Worm (Caenorhabditis elegans) whole organism, young adult: ENCODE data around the gene ska-3.
A peak's percentile ranks its signal among the peaks of the same experiment; 100 is the strongest.

ENCODE experiments used
- F55B11.4 ChIP-seq: sonication (generic microtip); optimal IDR thresholded peaks from 2 replicates; lab custom pipeline; 2016; ENCODE audit warnings: missing compliant biosample characterization, missing genetic modification characterization, borderline replicate concordance; ENCODE audit not compliant: insufficient read depth
- K12H6.12 ChIP-seq: fragments of 200-800 bp; sonication (Bioruptor generic); optimal IDR thresholded peaks from 2 replicates; lab custom pipeline; 2018; ENCODE audit warnings: mild to moderate bottlenecking, missing genetic modification characterization, missing compliant biosample characterization
- T26A5.8 ChIP-seq: sonication (generic microtip); optimal IDR thresholded peaks from 2 replicates; lab custom pipeline; 2016; ENCODE audit warnings: missing genetic modification characterization, missing compliant biosample characterization
- Y53G8AR.9 ChIP-seq: fragments of 200-800 bp; sonication (Bioruptor generic); conservative IDR thresholded peaks from 2 replicates; pipeline ENCODE4 v1.3.6; 2022; ENCODE audit warnings: missing genetic modification reagents, missing genetic modification characterization, missing compliant biosample characterization
- Y79H2A.3 ChIP-seq: fragments of 200-800 bp; sonication (Bioruptor generic); conservative IDR thresholded peaks from 2 replicates; pipeline ENCODE4 v1.3.6; 2022; ENCODE audit warnings: missing genetic modification reagents, missing genetic modification characterization, missing compliant biosample characterization
- athp-1 ChIP-seq: sonication (generic microtip); optimal IDR thresholded peaks from 2 replicates; lab custom pipeline; 2017; ENCODE audit warnings: mild to moderate bottlenecking, missing genetic modification characterization, missing compliant biosample characterization
- attf-3 ChIP-seq: fragments of 200-800 bp; sonication (Bioruptor generic); conservative IDR thresholded peaks from 2 replicates; pipeline ENCODE4 v1.3.6; 2022; ENCODE audit warnings: missing genetic modification reagents, missing genetic modification characterization, missing compliant biosample characterization
- bed-1 ChIP-seq: fragments of 200-800 bp; sonication (Bioruptor generic); IDR thresholded peaks from 2 replicates; pipeline ENCODE4 v1.3.6; 2022; ENCODE audit warnings: missing genetic modification reagents, missing genetic modification characterization, missing compliant biosample characterization
- cebp-1 ChIP-seq, 2 experiments: fragments of 200-800 bp in 1 of 2; sonication (Bioruptor generic) in 1 of 2; sonication (generic microtip) in 1 of 2; IDR thresholded peaks in 1 of 2; optimal IDR thresholded peaks in 1 of 2; 2 replicates each; pipeline versions ENCODE4 v1.3.6 to Lab custom; 2017 to 2022; ENCODE audit warnings: missing compliant biosample characterization in 2 of 2, missing genetic modification characterization in 2 of 2, mild to moderate bottlenecking in 1 of 2, missing genetic modification reagents in 1 of 2, moderate library complexity in 1 of 2
- ceh-27 ChIP-seq: fragments of 200-800 bp; sonication (Bioruptor generic); optimal IDR thresholded peaks from 2 replicates; lab custom pipeline; 2018; ENCODE audit warnings: mild to moderate bottlenecking, missing genetic modification characterization, moderate library complexity, missing compliant biosample characterization
- ceh-79 ChIP-seq: sonication (generic microtip); optimal IDR thresholded peaks from 2 replicates; lab custom pipeline; 2017; ENCODE audit warnings: mild to moderate bottlenecking, missing genetic modification characterization, missing compliant biosample characterization
- die-1 ChIP-seq: sonication (generic microtip); optimal IDR thresholded peaks from 2 replicates; lab custom pipeline; 2016; ENCODE audit warnings: missing genotype, mild to moderate bottlenecking, missing genetic modification characterization, missing compliant biosample characterization
- dox-1 ChIP-seq: fragments of 200-800 bp; sonication (Bioruptor generic); IDR thresholded peaks from 2 replicates; pipeline ENCODE4 v1.3.6; 2022; ENCODE audit warnings: missing genetic modification reagents, missing genetic modification characterization, missing compliant biosample characterization
- hmg-20 ChIP-seq: fragments of 200-800 bp; sonication (Bioruptor generic); IDR thresholded peaks from 2 replicates; pipeline ENCODE4 v1.3.6; 2022; ENCODE audit warnings: missing genetic modification reagents, missing genetic modification characterization, missing compliant biosample characterization
- hrde-1 ChIP-seq: sonication (generic microtip); optimal IDR thresholded peaks from 2 replicates; lab custom pipeline; 2016; ENCODE audit warnings: missing genetic modification characterization, mild to moderate bottlenecking, missing compliant biosample characterization, moderate library complexity, missing genotype, missing genetic modification reagents, borderline replicate concordance
- let-526 ChIP-seq: fragments of 200-800 bp; sonication (Bioruptor generic); IDR thresholded peaks from 2 replicates; pipeline ENCODE4 v1.3.6; 2022; ENCODE audit warnings: missing genetic modification reagents, missing genetic modification characterization, missing compliant biosample characterization
- lin-35 ChIP-seq, 3 experiments: fragments of 150-350 bp in 2 of 3; sonication (generic microtip) in 1 of 3; optimal IDR thresholded peaks; 2 replicates each; lab custom pipeline; 2014 to 2018; ENCODE audit warnings: missing biosample characterization in 3 of 3, missing genetic modification characterization in 3 of 3, missing genetic modification reagents in 3 of 3
- lin-40 ChIP-seq: sonication (generic microtip); optimal IDR thresholded peaks from 2 replicates; lab custom pipeline; 2016; ENCODE audit warnings: missing genetic modification characterization, mild to moderate bottlenecking, missing compliant biosample characterization, missing genotype, missing genetic modification reagents
- lin-54 ChIP-seq: fragments of 200-800 bp; sonication (Bioruptor generic); optimal IDR thresholded peaks from 2 replicates; lab custom pipeline; 2018; ENCODE audit warnings: mild to moderate bottlenecking, missing genetic modification characterization, missing compliant biosample characterization
- madf-6 ChIP-seq: fragments of 200-800 bp; sonication (Bioruptor generic); IDR thresholded peaks from 2 replicates; pipeline ENCODE4 v1.3.6; 2022; ENCODE audit warnings: missing genetic modification reagents, missing genetic modification characterization, missing compliant biosample characterization
- madf-8 ChIP-seq: fragments of 200-800 bp; sonication (Bioruptor generic); conservative IDR thresholded peaks from 2 replicates; pipeline ENCODE4 v1.3.6; 2022; ENCODE audit warnings: missing genetic modification reagents, missing genetic modification characterization, missing compliant biosample characterization
- mel-28 ChIP-seq: sonication (generic microtip); optimal IDR thresholded peaks from 2 replicates; lab custom pipeline; 2016; ENCODE audit warnings: borderline replicate concordance, mild to moderate bottlenecking, missing genetic modification characterization, missing compliant biosample characterization
- mes-4 ChIP-seq: sonication (generic microtip); optimal IDR thresholded peaks from 2 replicates; lab custom pipeline; 2016; ENCODE audit warnings: missing genotype, missing genetic modification characterization, missing compliant biosample characterization
- mxl-1 ChIP-seq: sonication (generic microtip); optimal IDR thresholded peaks from 2 replicates; lab custom pipeline; 2016; ENCODE audit warnings: missing genetic modification characterization, missing compliant biosample characterization
- nfya-1 ChIP-seq: sonication (generic microtip); optimal IDR thresholded peaks from 2 replicates; lab custom pipeline; 2017; ENCODE audit warnings: antibody characterized with exemption, missing compliant biosample characterization, missing genetic modification characterization, borderline replicate concordance; ENCODE audit not compliant: insufficient read depth
- nhr-27 ChIP-seq: fragments of 200-800 bp; sonication (Bioruptor generic); optimal IDR thresholded peaks from 2 replicates; lab custom pipeline; 2018; ENCODE audit warnings: mild to moderate bottlenecking, missing genetic modification characterization, moderate library complexity, missing compliant biosample characterization
- nhr-80 ChIP-seq: sonication (generic microtip); optimal IDR thresholded peaks from 2 replicates; lab custom pipeline; 2016; ENCODE audit warnings: missing genetic modification characterization, missing compliant biosample characterization
- rcor-1 ChIP-seq: fragments of 200-800 bp; sonication (Bioruptor generic); IDR thresholded peaks from 2 replicates; pipeline ENCODE4 v1.3.6; 2022; ENCODE audit warnings: missing genetic modification reagents, missing genetic modification characterization, missing compliant biosample characterization
- repo-1 ChIP-seq: sonication (generic microtip); optimal IDR thresholded peaks from 2 replicates; lab custom pipeline; 2017; ENCODE audit warnings: mild to moderate bottlenecking, missing genetic modification characterization, missing compliant biosample characterization
- sea-2 ChIP-seq: fragments of 200-800 bp; sonication (Bioruptor generic); IDR thresholded peaks from 2 replicates; pipeline ENCODE4 v1.3.6; 2022; ENCODE audit warnings: missing genetic modification characterization, missing compliant biosample characterization
- snpc-1.1 ChIP-seq: sonication (generic microtip); optimal IDR thresholded peaks from 2 replicates; lab custom pipeline; 2017; ENCODE audit warnings: missing genetic modification characterization, mild to moderate bottlenecking, missing compliant biosample characterization, antibody characterized with exemption, moderate library complexity, missing genotype, missing genetic modification reagents; ENCODE audit not compliant: insufficient read depth
- snpc-3.4 ChIP-seq: sonication (generic microtip); optimal IDR thresholded peaks from 2 replicates; lab custom pipeline; 2017; ENCODE audit warnings: missing genetic modification characterization, mild to moderate bottlenecking, missing compliant biosample characterization, antibody characterized with exemption, moderate library complexity, missing genotype, missing genetic modification reagents
- tbp1 ChIP-seq: fragments of 200-800 bp; sonication (Bioruptor generic); optimal IDR thresholded peaks from 2 replicates; lab custom pipeline; 2018; ENCODE audit warnings: mild to moderate bottlenecking, missing genetic modification characterization, missing compliant biosample characterization
- tbx-9 ChIP-seq: sonication (generic microtip); optimal IDR thresholded peaks from 2 replicates; lab custom pipeline; 2016; ENCODE audit warnings: borderline replicate concordance, missing genetic modification characterization, inconsistent platforms, missing compliant biosample characterization
- zim-3 ChIP-seq: sonication (generic microtip); optimal IDR thresholded peaks from 2 replicates; lab custom pipeline; 2017; ENCODE audit warnings: mild to moderate bottlenecking, missing genetic modification characterization, moderate library complexity, missing compliant biosample characterization
- ztf-25 ChIP-seq: fragments of 200-800 bp; sonication (Bioruptor generic); IDR thresholded peaks from 2 replicates; pipeline ENCODE4 v1.3.6; 2022; ENCODE audit warnings: missing genetic modification reagents, missing genetic modification characterization, missing compliant biosample characterization
- ztf-6 ChIP-seq: fragments of 200-800 bp; sonication (Bioruptor generic); IDR thresholded peaks from 2 replicates; pipeline ENCODE4 v1.3.6; 2022; ENCODE audit warnings: missing genetic modification reagents, missing genetic modification characterization, missing compliant biosample characterization

The ska-3 gene

ce11 chrIII:5663521-5663920, 15.3 kb downstream of the ska-3 start (continued):
- TF ChIP-seq lin-40 (tag; lab: Kevin White, UChicago) (no peak), lin-54 (GFP tag; lab: Kevin White, UChicago) (peak; percentile 94), mxl-1 (tag; lab: Kevin White, UChicago) (no peak), sea-2 (GFP tag; lab: Robert Waterston, UW) (no peak), bed-1 (GFP tag; lab: Robert Waterston, UW) (no peak), ztf-25 (GFP tag; lab: Robert Waterston, UW) (no peak), Y79H2A.3 (GFP tag; lab: Robert Waterston, UW) (0 out of 2 replicates have a peak, but pooled peaks have one; percentile 48), K12H6.12 (no peak), lin-35 (GFP tag; optimal IDR thresholded peaks at IDR 0.05; lab: Kevin White, UChicago) (peak in 2 of 3 experiments; percentile 25 to 88), attf-3 (no peak), let-526 (GFP tag; lab: Robert Waterston, UW) (no peak), Y53G8AR.9 (GFP tag; lab: Robert Waterston, UW) (peak; percentile 83), ceh-27 (GFP tag; lab: Kevin White, UChicago) (no peak), mes-4 (tag; lab: Kevin White, UChicago) (no peak), nhr-80 (tag; lab: Kevin White, UChicago) (no peak), snpc-1.1 (tag; lab: Kevin White, UChicago) (peak; percentile 85), nhr-27 (tag; lab: Kevin White, UChicago) (no peak), F55B11.4 (tag; lab: Kevin White, UChicago) (no peak), athp-1 (tag; lab: Kevin White, UChicago) (peak; percentile 56), madf-8 (GFP tag; lab: Robert Waterston, UW) (peak; percentile 100), repo-1 (no peak), T26A5.8 (no peak), mel-28 (no peak), madf-6 (GFP tag; lab: Robert Waterston, UW) (peak; percentile 100), nfya-1 (tag; lab: Kevin White, UChicago) (no peak), tbp1 (peak; percentile 64), die-1 (tag; lab: Kevin White, UChicago) (no peak), ztf-6 (GFP tag; lab: Robert Waterston, UW) (no peak), ceh-79 (tag; lab: Kevin White, UChicago) (no peak), snpc-3.4 (peak; percentile 85), tbx-9 (no peak), hmg-20 (GFP tag; lab: Robert Waterston, UW) (no peak)

- TF ChIP-seq rcor-1 (GFP tag; lab: Robert Waterston, UW), result no peak
- TF ChIP-seq hrde-1 (tag; lab: Kevin White, UChicago), result no peak
- TF ChIP-seq cebp-1 (GFP tag; IDR thresholded peaks at IDR 0.05; lab: Robert Waterston, UW), result no peak
- no peak for TF ChIP-seq cebp-1 (tag; optimal IDR thresholded peaks at IDR 0.05; lab: Kevin White, UChicago)
- no peak for TF ChIP-seq zim-3 (tag; lab: Kevin White, UChicago)
- TF ChIP-seq dox-1 (GFP tag; lab: Robert Waterston, UW), result no peak
- TF ChIP-seq, all 124 proteins: peak for 0
These were observed 17.8 kb downstream of the ska-3 start, which contains the start of gene F54E7.6 for ce11 chrIII:5660976-5661375. F54E7.6 (minus strand) TSS chrIII:5661085.
